Fruit fly (Drosophila melanogaster) whole organism, wandering third instar larva: ENCODE data around the gene mRpS26.

Experiments
- Vsx2 ChIP-seq: fragments of 200-300, 225-300 bp; sonication (Bioruptor generic); optimal IDR thresholded peaks from 2 replicates; lab custom pipeline; 2018; ENCODE audit warnings: missing biosample characterization, missing genetic modification characterization; ENCODE audit not compliant: partially characterized antibody
- ey ChIP-seq: fragments of 200-800 bp; sonication (Bioruptor generic); optimal IDR thresholded peaks from 2 replicates; lab custom pipeline; 2016; ENCODE audit warnings: missing biosample characterization, missing genetic modification characterization
- fru ChIP-seq: fragments of 200-800 bp; sonication (Bioruptor generic); optimal IDR thresholded peaks from 3 replicates; lab custom pipeline; 2016; ENCODE audit warnings: missing biosample characterization, mild to moderate bottlenecking, missing genetic modification characterization

dm6 chr3L:18086754-18087685 lies 19.4 kb upstream of the mRpS26 start, which contains the start of gene CG34253:
- TF ChIP-seq fru (no peak), ey (GFP tag; lab: Kevin White, UChicago) (no peak), Vsx2 (no peak)
